Worm (Caenorhabditis elegans): Measurements from ENCODE around the gene vap-1.

The vap-1 gene

ce11 chrX:17396456-17396855 is at the start of gene vap-1, which contains the start of gene F11C7.2:
Gene vap-1, minus strand, starts transcription at chrX:17396556.
Gene F11C7.2, plus strand, starts transcription at chrX:17396814.
- TF ChIP-seq dve-1 (tag; optimal IDR thresholded peaks at IDR 0.05; ENCODE audit: insufficient read depth) (no peak), Y75B8A.6 (GFP tag; IDR thresholded peaks at IDR 0.05) (no peak), rbr-2 (tag; optimal IDR thresholded peaks at IDR 0.05) (no peak), fkh-10 (GFP tag; optimal IDR thresholded peaks at IDR 0.05) (no peak), mxl-3 (GFP tag; optimal IDR thresholded peaks at IDR 0.05) (no peak), nhr-41 (GFP tag; IDR thresholded peaks at IDR 0.05) (no peak), lin-38 (GFP tag; IDR thresholded peaks at IDR 0.05) (no peak), nhr-48 (tag; optimal IDR thresholded peaks at IDR 0.05) (no peak), snpc-4 (tag; optimal IDR thresholded peaks at IDR 0.05) (no peak), attf-4 (tag; optimal IDR thresholded peaks at IDR 0.05) (no peak), dmd-9 (GFP tag; IDR thresholded peaks at IDR 0.05) (no peak), fos-1 (tag; optimal IDR thresholded peaks at IDR 0.05) (no peak), ZK546.5 (tag; optimal IDR thresholded peaks at IDR 0.05) (no peak), saeg-2 (GFP tag; IDR thresholded peaks at IDR 0.05) (no peak), hlh-30 (tag; optimal IDR thresholded peaks at IDR 0.05; ENCODE audit: insufficient read depth) (no peak)

- TF ChIP-seq D1046.2 (GFP tag; IDR thresholded peaks at IDR 0.05) (peak; percentile 72; the same call in 1 of the 2 replicates), set-16 (GFP tag; IDR thresholded peaks at IDR 0.05) (peak; percentile 32; the same call in 1 of the 2 replicates), saeg-2 (GFP tag; IDR thresholded peaks at IDR 0.05) (0 out of 2 replicates have a peak, but pooled peaks have one; percentile 61), vab-7 (GFP tag; IDR thresholded peaks at IDR 0.05) (peak; percentile 29; the same call in 1 of the 2 replicates), php-3 (GFP tag; IDR thresholded peaks at IDR 0.05) (peak; percentile 69), F44E2.7 (GFP tag; IDR thresholded peaks at IDR 0.05) (peak; percentile 56; the same call in 1 of the 2 replicates)
These were observed 48.9 kb upstream of the vap-1 start for ce11 chrX:17445239-17445638.

ce11 chrX:17444683-17445082 is 48.3 kb upstream of the vap-1 start:
- peak; percentile 60 for TF ChIP-seq set-16 (GFP tag; IDR thresholded peaks at IDR 0.05)
- peak; percentile 29; the same call in 1 of the 2 replicates for TF ChIP-seq nhr-41 (GFP tag; IDR thresholded peaks at IDR 0.05)
- TF ChIP-seq php-3 (GFP tag; IDR thresholded peaks at IDR 0.05) = peak; percentile 26; the same call in 1 of the 2 replicates
- peak; percentile 29 to 71; a peak in 3 of 4 replicates for TF ChIP-seq madf-5 (GFP tag; IDR thresholded peaks at IDR 0.05)
- TF ChIP-seq snpc-1.2 (GFP tag; IDR thresholded peaks at IDR 0.05) = peak; percentile 62; the same call in 1 of the 2 replicates
- peak; percentile 71 for TF ChIP-seq D1046.2 (GFP tag; IDR thresholded peaks at IDR 0.05)
- TF ChIP-seq ZK337.2 (GFP tag; IDR thresholded peaks at IDR 0.05) = peak; percentile 50
- TF ChIP-seq saeg-2 (GFP tag; IDR thresholded peaks at IDR 0.05) = 0 out of 2 replicates have a peak, but pooled peaks have one; percentile 41
- peak; percentile 84 for TF ChIP-seq F44E2.7 (GFP tag; IDR thresholded peaks at IDR 0.05)
- TF ChIP-seq lim-7 (GFP tag; IDR thresholded peaks at IDR 0.05) = 0 out of 2 replicates have a peak, but pooled peaks have one; percentile 61
- peak; percentile 53; the same call in 1 of the 2 replicates for TF ChIP-seq nhr-42 (GFP tag; IDR thresholded peaks at IDR 0.05)
- TF ChIP-seq ceh-44 (GFP tag; IDR thresholded peaks at IDR 0.05) = peak; percentile 2; the same call in 1 of the 2 replicates
- TF ChIP-seq mdt-29 (GFP tag; IDR thresholded peaks at IDR 0.05) = peak; percentile 56; the same call in 1 of the 2 replicates
- peak; percentile 42; the same call in 1 of the 2 replicates for TF ChIP-seq madf-9 (GFP tag; conservative IDR thresholded peaks at IDR 0.05)
- TF ChIP-seq egl-43 (GFP tag; IDR thresholded peaks at IDR 0.05) = peak; percentile 73
- peak; percentile 9; the same call in 1 of the 2 replicates for TF ChIP-seq dmd-9 (GFP tag; IDR thresholded peaks at IDR 0.05)
- 0 out of 2 replicates have a peak, but pooled peaks have one; percentile 60 for TF ChIP-seq tag-97 (GFP tag; IDR thresholded peaks at IDR 0.05)
- peak; percentile 79 for TF ChIP-seq dmd-8 (GFP tag; IDR thresholded peaks at IDR 0.05)
- 0 out of 2 replicates have a peak, but pooled peaks have one; percentile 30 for TF ChIP-seq ctbp-1 (GFP tag; IDR thresholded peaks at IDR 0.05)
- TF ChIP-seq Y75B8A.6 (GFP tag; IDR thresholded peaks at IDR 0.05) = 0 out of 2 replicates have a peak, but pooled peaks have one; percentile 50

DNA sequence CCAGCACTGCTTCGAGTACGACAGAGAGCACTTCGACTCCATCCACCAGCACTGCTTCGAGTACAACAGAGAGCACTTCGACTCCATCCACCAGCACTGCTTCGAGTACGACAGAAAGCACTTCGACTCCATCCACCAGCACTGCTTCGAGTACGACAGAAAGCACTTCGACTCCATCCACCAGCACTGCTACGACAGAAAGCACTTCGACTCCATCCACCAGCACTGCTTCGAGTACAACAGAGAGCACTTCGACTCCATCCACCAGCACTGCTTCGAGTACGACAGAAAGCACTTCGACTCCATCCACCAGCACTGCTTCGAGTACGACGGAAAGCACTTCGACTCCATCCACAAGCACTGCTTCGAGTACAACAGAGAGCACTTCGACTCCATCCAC is 46.2 kb upstream of the vap-1 start:
- TF ChIP-seq F26F4.8 (GFP tag; conservative IDR thresholded peaks at IDR 0.05) = peak; percentile 95
- TF ChIP-seq saeg-2 (GFP tag; IDR thresholded peaks at IDR 0.05) = peak; percentile 68; the same call in 1 of the 2 replicates
- TF ChIP-seq tra-1 (GFP tag; IDR thresholded peaks at IDR 0.05) = peak; percentile 38; the same call in 1 of the 2 replicates
- peak; percentile 74 for TF ChIP-seq vab-7 (GFP tag; IDR thresholded peaks at IDR 0.05)
- peak; percentile 62 for TF ChIP-seq set-16 (GFP tag; IDR thresholded peaks at IDR 0.05)
- TF ChIP-seq php-3 (GFP tag; IDR thresholded peaks at IDR 0.05) = peak; percentile 70
- TF ChIP-seq tag-97 (GFP tag; IDR thresholded peaks at IDR 0.05) = 0 out of 2 replicates have a peak, but pooled peaks have one; percentile 82
- TF ChIP-seq snpc-1.2 (GFP tag; IDR thresholded peaks at IDR 0.05) = peak; percentile 69; the same call in 1 of the 2 replicates
- peak; percentile 85 to 94; a peak in 3 of 4 replicates for TF ChIP-seq madf-5 (GFP tag; IDR thresholded peaks at IDR 0.05)
- TF ChIP-seq ctbp-1 (GFP tag; IDR thresholded peaks at IDR 0.05) = 0 out of 2 replicates have a peak, but pooled peaks have one; percentile 9
- peak; percentile 82; the same call in 1 of the 2 replicates for TF ChIP-seq dmd-9 (GFP tag; IDR thresholded peaks at IDR 0.05)
- TF ChIP-seq zip-11 (GFP tag; IDR thresholded peaks at IDR 0.05) = peak; percentile 84; the same call in 1 of the 2 replicates
- peak; percentile 92; the same call in 1 of the 2 replicates for TF ChIP-seq Y105C5A.15 (GFP tag; IDR thresholded peaks at IDR 0.05)
- peak; percentile 79; the same call in 1 of the 2 replicates for TF ChIP-seq D1046.2 (GFP tag; IDR thresholded peaks at IDR 0.05)
- TF ChIP-seq egl-43 (GFP tag; IDR thresholded peaks at IDR 0.05) = peak; percentile 89
- TF ChIP-seq madf-9 (GFP tag; conservative IDR thresholded peaks at IDR 0.05) = peak; percentile 82; the same call in 1 of the 2 replicates
- peak; percentile 90 for TF ChIP-seq mxl-2 (GFP tag; conservative IDR thresholded peaks at IDR 0.05)
- peak; percentile 81 for TF ChIP-seq lim-7 (GFP tag; IDR thresholded peaks at IDR 0.05)
- peak; percentile 63; the same call in 1 of the 2 replicates for TF ChIP-seq ceh-20 (GFP tag; IDR thresholded peaks at IDR 0.05)
- TF ChIP-seq F44E2.7 (GFP tag; IDR thresholded peaks at IDR 0.05) = peak; percentile 95
- TF ChIP-seq arid-1 (GFP tag; conservative IDR thresholded peaks at IDR 0.05) = peak; percentile 72
